Worm (Caenorhabditis elegans): ENCODE data around the gene F44F4.9.

- no peak for TF ChIP-seq cog-1 (tag; optimal IDR thresholded peaks at IDR 0.05)
- TF ChIP-seq ztf-29 (GFP tag; IDR thresholded peaks at IDR 0.05), result no peak
- no peak for TF ChIP-seq klf-2 (GFP tag; conservative IDR thresholded peaks at IDR 0.05)
- TF ChIP-seq T22C8.4 (GFP tag; IDR thresholded peaks at IDR 0.05), result no peak
- no peak for TF ChIP-seq med-1 (GFP tag; optimal IDR thresholded peaks at IDR 0.05; ENCODE audit: insufficient read depth)
- TF ChIP-seq ref-1 (GFP tag; conservative IDR thresholded peaks at IDR 0.05), result no peak
- TF ChIP-seq ztf-23 (GFP tag; IDR thresholded peaks at IDR 0.05), result no peak
Measured at ce11 chrII:10947317-10947716, 31.7 kb upstream of the F44F4.9 start, which contains the start of the genes tceb-3 and gskl-1.

Data from whole organism, midembryonic.